Fruit fly (Drosophila melanogaster) whole organism, wandering third instar larva: Measurements from ENCODE around the gene cerv.

Experiments used
- Dfd ChIP-seq: fragments of >200 bp; optimal IDR thresholded peaks from 2 replicates; lab custom pipeline; 2017; ENCODE audit warnings: missing biosample characterization, missing genetic modification characterization
- Hr83 ChIP-seq: fragments of 200-300 bp; sonication (Bioruptor generic); optimal IDR thresholded peaks from 2 replicates; lab custom pipeline; 2016; ENCODE audit warnings: missing biosample characterization, mild to moderate bottlenecking, missing genetic modification characterization, moderate library complexity; ENCODE audit not compliant: poor library complexity, severe bottlenecking
- dsf ChIP-seq: sonication (Bioruptor generic); optimal IDR thresholded peaks from 2 replicates; lab custom pipeline; 2016; ENCODE audit warnings: missing biosample characterization, missing genetic modification characterization, borderline replicate concordance
- psq ChIP-seq: fragments of 200-800 bp; sonication (Bioruptor generic); optimal IDR thresholded peaks from 3 replicates; lab custom pipeline; 2017; ENCODE audit warnings: missing biosample characterization, mild to moderate bottlenecking, missing genetic modification characterization, moderate library complexity

- TF ChIP-seq Hr83 (GFP tag; lab: Kevin White, UChicago) (no peak), Dfd (GFP tag; lab: Kevin White, UChicago) (no peak), dsf (no peak), psq (GFP tag; lab: Kevin White, UChicago) (no peak)
These were observed 32.2 kb upstream of the cerv start for dm6 chrX:15610173-15610572.
